Worm (Caenorhabditis elegans): Measurements from ENCODE around the gene R04F11.5.

Gene R04F11.5

DNA sequence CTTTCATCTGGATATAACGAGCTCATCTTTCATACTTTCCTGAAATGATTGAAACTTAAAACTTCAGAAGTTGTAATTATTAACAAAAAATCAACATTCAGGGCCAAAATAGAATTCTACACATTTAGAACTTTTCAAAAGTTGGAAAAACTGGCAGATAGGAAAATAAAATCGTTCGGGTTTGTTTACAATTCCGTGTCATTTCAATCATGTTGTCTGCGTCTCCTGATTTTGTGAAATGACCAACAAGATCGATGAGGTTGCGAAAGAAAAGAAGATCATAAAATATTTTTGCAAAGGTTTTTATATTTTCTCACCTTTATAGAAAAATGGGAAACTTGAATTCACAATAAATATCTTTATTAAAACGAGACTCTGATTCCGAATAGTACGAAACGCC, 29.2 kb downstream of the R04F11.5 start, which contains the start of gene rskd-1:
Gene rskd-1, minus strand, starts transcription at position 39 of the 400 bp plus-strand sequence.
- TF ChIP-seq efl-1 (optimal IDR thresholded peaks at IDR 0.05), result peak in 1 of 2 experiments; percentile 31
- TF ChIP-seq efl-1 (GFP tag; optimal IDR thresholded peaks at IDR 0.05 in 1 of 2), result peak; percentile 24 to 76
- TF ChIP-seq ztf-4 (tag; optimal IDR thresholded peaks at IDR 0.05), result no peak
- TF ChIP-seq nhr-76 (tag; optimal IDR thresholded peaks at IDR 0.05), result no peak
- TF ChIP-seq blmp-1 (tag; optimal IDR thresholded peaks at IDR 0.05), result peak; percentile 36
- peak in 2 of 3 experiments; percentile 13 to 28 for TF ChIP-seq dpl-1 (GFP tag; optimal IDR thresholded peaks at IDR 0.05)
- TF ChIP-seq vab-15 (tag; optimal IDR thresholded peaks at IDR 0.05), result no peak
- peak; percentile 6 for TF ChIP-seq nhr-71 (tag; optimal IDR thresholded peaks at IDR 0.05)
- peak; percentile 6 for TF ChIP-seq skn-1 (tag; optimal IDR thresholded peaks at IDR 0.05)
- TF ChIP-seq egl-13 (tag; optimal IDR thresholded peaks at IDR 0.05), result no peak
- peak in 1 of 2 experiments; percentile 35 for TF ChIP-seq lsy-2 (tag; optimal IDR thresholded peaks at IDR 0.05)
- no peak for TF ChIP-seq isw-1 (GFP tag; IDR thresholded peaks at IDR 0.05)
- peak; percentile 53 for TF ChIP-seq lin-14 (GFP tag; optimal IDR thresholded peaks at IDR 0.05)
- TF ChIP-seq lir-3 (tag; optimal IDR thresholded peaks at IDR 0.05; ENCODE audit: poor library complexity), result no peak
- TF ChIP-seq snu-23 (GFP tag; optimal IDR thresholded peaks at IDR 0.05), result peak; percentile 29
- TF ChIP-seq mep-1 (tag; optimal IDR thresholded peaks at IDR 0.05), result peak; percentile 47
- TF ChIP-seq mab-9 (GFP tag; IDR thresholded peaks at IDR 0.05), result no peak
- TF ChIP-seq tlp-1 (tag; optimal IDR thresholded peaks at IDR 0.05), result no peak
- peak in 1 of 2 experiments; percentile 14 for TF ChIP-seq lin-35 (GFP tag; optimal IDR thresholded peaks at IDR 0.05)
- TF ChIP-seq grh-1 (GFP tag; IDR thresholded peaks at IDR 0.05), result no peak
- no peak for TF ChIP-seq dsc-1 (tag; optimal IDR thresholded peaks at IDR 0.05)
- TF ChIP-seq C16A3.4 (tag; optimal IDR thresholded peaks at IDR 0.05), result peak; percentile 39

DNA sequence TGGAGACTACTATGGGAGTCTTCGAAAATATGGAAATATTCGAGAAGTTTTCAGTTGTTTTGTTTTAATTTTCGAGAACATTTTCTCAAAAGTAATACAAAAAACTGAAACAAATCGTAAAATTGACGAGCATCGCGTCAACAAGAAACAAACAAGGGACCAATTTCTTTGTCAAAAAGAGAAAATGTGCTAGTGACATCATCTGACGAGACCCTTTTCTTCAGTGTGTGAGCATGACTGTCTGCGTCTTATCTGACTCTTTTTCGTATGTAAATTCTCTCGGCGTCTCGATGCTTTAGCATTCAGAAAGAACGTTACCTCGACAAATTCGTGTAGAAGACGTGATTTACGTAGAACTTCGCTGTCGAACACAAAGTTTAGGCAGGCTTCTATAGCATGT, 30.2 kb downstream of the R04F11.5 start:
- no peak for TF ChIP-seq mdl-1 (tag; optimal IDR thresholded peaks at IDR 0.05)
- no peak for TF ChIP-seq irx-1 (tag; optimal IDR thresholded peaks at IDR 0.05)
- TF ChIP-seq elt-3 (tag; optimal IDR thresholded peaks at IDR 0.05), result no peak
- TF ChIP-seq lsy-2 (tag; optimal IDR thresholded peaks at IDR 0.05), result peak in 1 of 2 experiments; percentile 34
- no peak for TF ChIP-seq F16B12.6 (tag; optimal IDR thresholded peaks at IDR 0.05)
- TF ChIP-seq dsc-1 (tag; optimal IDR thresholded peaks at IDR 0.05), result no peak
- no peak for TF ChIP-seq rnt-1 (tag; optimal IDR thresholded peaks at IDR 0.05)
- TF ChIP-seq fkh-10 (GFP tag; optimal IDR thresholded peaks at IDR 0.05), result no peak
- TF ChIP-seq ztf-4 (tag; optimal IDR thresholded peaks at IDR 0.05), result no peak
- TF ChIP-seq fkh-8 (tag; optimal IDR thresholded peaks at IDR 0.05), result no peak
- TF ChIP-seq nhr-237 (tag; optimal IDR thresholded peaks at IDR 0.05), result no peak
- TF ChIP-seq pag-3 (tag; optimal IDR thresholded peaks at IDR 0.05; ENCODE audit: borderline replicate concordance, insufficient read depth), result no peak
- peak in 1 of 2 experiments; percentile 2 for TF ChIP-seq lin-35 (GFP tag; optimal IDR thresholded peaks at IDR 0.05)
- TF ChIP-seq nhr-90 (tag; optimal IDR thresholded peaks at IDR 0.05; ENCODE audit: poor library complexity), result no peak
- TF ChIP-seq sptf-1 (tag; optimal IDR thresholded peaks at IDR 0.05), result no peak
- TF ChIP-seq lin-13 (GFP tag; optimal IDR thresholded peaks at IDR 0.05), result no peak
- no peak for TF ChIP-seq sup-37 (GFP tag; optimal IDR thresholded peaks at IDR 0.05)
- TF ChIP-seq efl-3 (GFP tag; optimal IDR thresholded peaks at IDR 0.05), result no peak
- TF ChIP-seq lir-3 (tag; optimal IDR thresholded peaks at IDR 0.05; ENCODE audit: poor library complexity), result no peak
- TF ChIP-seq lin-14 (GFP tag; optimal IDR thresholded peaks at IDR 0.05), result peak; percentile 67
- peak in 1 of 3 experiments; percentile 13 for TF ChIP-seq ceh-82 (tag; optimal IDR thresholded peaks at IDR 0.05)
- TF ChIP-seq C16A3.4 (tag; optimal IDR thresholded peaks at IDR 0.05), result no peak
- TF ChIP-seq nhr-77 (tag; optimal IDR thresholded peaks at IDR 0.05), result no peak
- TF ChIP-seq lin-39 (tag; optimal IDR thresholded peaks at IDR 0.05), result no peak
- no peak for TF ChIP-seq unc-86 (tag; optimal IDR thresholded peaks at IDR 0.05)
- no peak for TF ChIP-seq hlh-17 (GFP tag; optimal IDR thresholded peaks at IDR 0.05; ENCODE audit: borderline replicate concordance)
- no peak for TF ChIP-seq ets-5 (GFP tag; IDR thresholded peaks at IDR 0.05)
- no peak for TF ChIP-seq egl-13 (tag; optimal IDR thresholded peaks at IDR 0.05)
- TF ChIP-seq tbx-2 (tag; optimal IDR thresholded peaks at IDR 0.05), result no peak
- no peak for TF ChIP-seq efl-1 (optimal IDR thresholded peaks at IDR 0.05)
- peak in 1 of 2 experiments; percentile 22 for TF ChIP-seq efl-1 (GFP tag; optimal IDR thresholded peaks at IDR 0.05 in 1 of 2)
- TF ChIP-seq ama-1 (optimal IDR thresholded peaks at IDR 0.05), result no peak
- no peak for TF ChIP-seq ces-1 (GFP tag; optimal IDR thresholded peaks at IDR 0.05)
- TF ChIP-seq mef-2 (tag; optimal IDR thresholded peaks at IDR 0.05), result no peak
- TF ChIP-seq ceh-8 (GFP tag; optimal IDR thresholded peaks at IDR 0.05), result no peak
- no peak for TF ChIP-seq vab-15 (tag; optimal IDR thresholded peaks at IDR 0.05)
- no peak for TF ChIP-seq nhr-11 (tag; optimal IDR thresholded peaks at IDR 0.05)
- no peak for TF ChIP-seq lin-15B (tag; optimal IDR thresholded peaks at IDR 0.05)
